Fruit fly (Drosophila melanogaster): ENCODE results near the gene CG46434.

CG46434 gene

DNA sequence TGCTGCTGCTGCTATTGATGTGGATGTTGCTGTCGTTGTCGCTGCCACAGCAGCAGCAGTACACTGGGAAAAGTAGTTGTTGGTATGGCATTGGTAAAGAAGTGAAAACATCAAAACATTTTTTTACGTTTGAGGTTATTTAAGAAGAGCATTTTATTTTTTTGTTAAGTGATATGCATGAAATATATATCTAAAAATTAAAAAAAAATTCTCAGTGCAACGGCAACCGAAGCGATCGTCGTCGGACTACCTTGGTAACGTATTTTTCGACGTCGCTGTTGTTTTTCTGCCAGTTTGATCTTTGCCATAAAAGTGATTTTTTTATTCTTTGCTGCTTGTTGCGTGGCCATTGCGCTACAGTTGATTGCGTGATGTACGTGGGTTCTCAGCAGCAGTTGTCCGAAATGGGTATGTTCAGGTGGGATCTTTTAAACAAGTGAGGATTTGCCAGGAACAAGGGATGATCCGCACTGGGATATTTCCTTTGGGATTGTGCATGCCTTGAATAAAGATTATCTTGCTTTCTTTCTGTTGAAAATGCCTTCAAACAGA, 16.8 kb upstream of the CG46434 start:
- peak; percentile 99 for TF ChIP-seq Ets98B (GFP tag; IDR thresholded peaks at IDR 0.05)
- peak; percentile 99 for TF ChIP-seq CG17806 (tag; optimal IDR thresholded peaks at IDR 0.05)
- peak; percentile 98 for TF ChIP-seq CG34367 (tag; optimal IDR thresholded peaks at IDR 0.05)
- peak; percentile 97 for TF ChIP-seq gl (tag; optimal IDR thresholded peaks at IDR 0.05)
- peak; percentile 98 for TF ChIP-seq CG8301 (tag; optimal IDR thresholded peaks at IDR 0.05)
- TF ChIP-seq CG14655 (GFP tag; optimal IDR thresholded peaks at IDR 0.05), result peak; percentile 98
- peak; percentile 99 for TF ChIP-seq CG8159 (tag; optimal IDR thresholded peaks at IDR 0.05)
- TF ChIP-seq CG15710 (tag; optimal IDR thresholded peaks at IDR 0.05), result peak; percentile 99
- peak; percentile 99 for TF ChIP-seq CG32121 (GFP tag; IDR thresholded peaks at IDR 0.05)
- peak; percentile 98 for TF ChIP-seq CG13204 (GFP tag; optimal IDR thresholded peaks at IDR 0.05)
- TF ChIP-seq Snoo (tag; optimal IDR thresholded peaks at IDR 0.05), result peak; percentile 99
- TF ChIP-seq fd96Ca (GFP tag; IDR thresholded peaks at IDR 0.05), result peak; percentile 98
- peak; percentile 99 for TF ChIP-seq Pif1A (GFP tag; optimal IDR thresholded peaks at IDR 0.05)
- peak; percentile 99 for TF ChIP-seq CG4496 (GFP tag; IDR thresholded peaks at IDR 0.05)
- TF ChIP-seq CG12605 (GFP tag; IDR thresholded peaks at IDR 0.05), result peak; percentile 98
- peak; percentile 96 for TF ChIP-seq D1 (tag; optimal IDR thresholded peaks at IDR 0.05)
- peak; percentile 95 for TF ChIP-seq rn (GFP tag; IDR thresholded peaks at IDR 0.05)
- TF ChIP-seq EcR (GFP tag; optimal IDR thresholded peaks at IDR 0.05), result peak; percentile 74
- peak; percentile 97 for TF ChIP-seq Pif1B (GFP tag; optimal IDR thresholded peaks at IDR 0.05)
- TF ChIP-seq CG9948 (tag; optimal IDR thresholded peaks at IDR 0.05), result peak; percentile 99
- peak; percentile 93 for TF ChIP-seq CG10348 (GFP tag; IDR thresholded peaks at IDR 0.05)

DNA sequence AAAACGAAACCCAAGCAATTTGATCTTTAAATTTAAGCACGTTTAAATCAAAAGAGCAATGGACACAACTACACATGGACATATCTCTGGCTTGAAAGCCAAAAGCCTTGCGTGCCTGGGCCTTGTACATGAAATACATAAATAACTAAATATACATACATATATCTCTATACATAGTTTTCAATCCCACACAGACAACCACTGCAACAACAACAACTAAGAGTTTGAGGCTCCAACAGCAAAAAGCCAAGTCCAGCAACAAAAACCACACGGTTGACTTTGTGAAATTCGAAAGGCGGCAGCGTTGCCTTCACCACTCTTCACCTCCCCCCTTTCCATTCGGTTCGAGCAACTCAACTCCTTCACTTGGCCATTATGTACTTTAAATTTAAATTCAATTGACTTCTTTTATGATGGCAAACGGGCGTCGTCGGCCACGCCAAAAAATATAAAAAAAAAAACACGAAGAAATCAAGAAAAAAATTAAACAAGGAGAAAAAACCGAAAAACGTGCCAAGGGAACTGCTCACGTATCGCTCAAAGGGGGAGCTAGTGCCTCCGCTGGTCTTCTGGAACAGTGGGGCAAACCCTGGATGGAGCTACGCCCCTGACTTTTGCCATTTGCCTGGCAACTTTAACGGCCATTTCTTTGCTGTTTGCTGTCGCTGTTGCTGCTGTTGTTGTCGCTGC, 16.1 kb upstream of the CG46434 start:
- TF ChIP-seq CG13204 (GFP tag; optimal IDR thresholded peaks at IDR 0.05) (no peak), EcR (GFP tag; optimal IDR thresholded peaks at IDR 0.05) (peak; percentile 67)

DNA sequence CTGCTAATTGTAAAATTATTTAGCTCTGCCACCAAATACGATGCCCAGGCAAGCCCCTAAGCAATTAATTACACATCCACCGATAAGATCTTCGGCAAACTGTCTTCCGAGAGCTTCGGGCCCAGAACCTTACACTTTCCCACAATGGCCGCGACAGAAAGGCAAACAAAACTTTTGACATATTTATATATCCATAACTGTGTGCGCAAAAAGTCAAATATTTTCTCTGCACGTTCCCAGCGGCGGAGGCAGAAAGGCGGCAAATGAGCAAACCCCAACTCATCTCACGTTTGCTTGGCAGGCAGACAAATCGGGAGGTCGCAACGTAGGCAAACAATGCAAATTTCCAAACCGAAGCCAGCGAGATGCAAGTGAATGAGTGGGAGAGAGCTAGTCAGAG, 15.2 kb upstream of the CG46434 start:
- TF ChIP-seq Snoo (tag; optimal IDR thresholded peaks at IDR 0.05), result no peak
- no peak for TF ChIP-seq Pif1A (GFP tag; optimal IDR thresholded peaks at IDR 0.05)
- TF ChIP-seq Ets98B (GFP tag; IDR thresholded peaks at IDR 0.05), result no peak
- TF ChIP-seq CG8301 (tag; optimal IDR thresholded peaks at IDR 0.05), result no peak
- no peak for TF ChIP-seq CG10348 (GFP tag; IDR thresholded peaks at IDR 0.05)
- no peak for TF ChIP-seq CG9948 (tag; optimal IDR thresholded peaks at IDR 0.05)
- no peak for TF ChIP-seq CG12605 (GFP tag; IDR thresholded peaks at IDR 0.05)
- no peak for TF ChIP-seq CG4496 (GFP tag; IDR thresholded peaks at IDR 0.05)
- no peak for TF ChIP-seq gl (tag; optimal IDR thresholded peaks at IDR 0.05)
- TF ChIP-seq EcR (GFP tag; optimal IDR thresholded peaks at IDR 0.05), result no peak
- no peak for TF ChIP-seq CG34367 (tag; optimal IDR thresholded peaks at IDR 0.05)
- TF ChIP-seq CG14655 (GFP tag; optimal IDR thresholded peaks at IDR 0.05), result no peak

DNA sequence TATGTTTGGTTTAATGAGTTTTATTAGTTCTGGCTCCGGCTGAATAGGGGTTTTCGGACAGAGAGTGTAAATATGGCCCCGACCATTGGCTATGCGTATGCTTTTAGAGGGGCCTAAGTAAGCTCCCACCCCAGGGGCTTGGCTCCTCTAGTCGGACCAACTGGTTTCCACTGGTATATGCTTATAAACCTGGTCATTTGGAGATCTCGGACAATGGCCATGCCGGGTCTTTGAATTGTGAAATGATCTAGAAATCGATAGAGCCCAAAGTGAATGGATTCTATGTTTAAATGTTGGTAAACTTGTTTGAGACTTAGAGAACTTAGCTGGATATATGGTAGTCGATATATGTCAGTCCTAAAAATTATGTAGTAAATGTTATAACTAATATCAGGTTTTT, 14.7 kb upstream of the CG46434 start:
- no peak for TF ChIP-seq Pif1A (GFP tag; optimal IDR thresholded peaks at IDR 0.05)
- no peak for TF ChIP-seq CG14655 (GFP tag; optimal IDR thresholded peaks at IDR 0.05)
- TF ChIP-seq Ets98B (GFP tag; IDR thresholded peaks at IDR 0.05), result no peak
- TF ChIP-seq CG9948 (tag; optimal IDR thresholded peaks at IDR 0.05), result no peak
- no peak for TF ChIP-seq Pif1B (GFP tag; optimal IDR thresholded peaks at IDR 0.05)
- TF ChIP-seq EcR (GFP tag; optimal IDR thresholded peaks at IDR 0.05), result no peak
- no peak for TF ChIP-seq D1 (tag; optimal IDR thresholded peaks at IDR 0.05)
- TF ChIP-seq CG13204 (GFP tag; optimal IDR thresholded peaks at IDR 0.05), result no peak
- TF ChIP-seq CG32121 (GFP tag; IDR thresholded peaks at IDR 0.05), result no peak
- no peak for TF ChIP-seq fd96Ca (GFP tag; IDR thresholded peaks at IDR 0.05)
- TF ChIP-seq CG17806 (tag; optimal IDR thresholded peaks at IDR 0.05), result no peak
- TF ChIP-seq CG12605 (GFP tag; IDR thresholded peaks at IDR 0.05), result no peak
- no peak for TF ChIP-seq CG8301 (tag; optimal IDR thresholded peaks at IDR 0.05)
- TF ChIP-seq CG4496 (GFP tag; IDR thresholded peaks at IDR 0.05), result no peak

DNA sequence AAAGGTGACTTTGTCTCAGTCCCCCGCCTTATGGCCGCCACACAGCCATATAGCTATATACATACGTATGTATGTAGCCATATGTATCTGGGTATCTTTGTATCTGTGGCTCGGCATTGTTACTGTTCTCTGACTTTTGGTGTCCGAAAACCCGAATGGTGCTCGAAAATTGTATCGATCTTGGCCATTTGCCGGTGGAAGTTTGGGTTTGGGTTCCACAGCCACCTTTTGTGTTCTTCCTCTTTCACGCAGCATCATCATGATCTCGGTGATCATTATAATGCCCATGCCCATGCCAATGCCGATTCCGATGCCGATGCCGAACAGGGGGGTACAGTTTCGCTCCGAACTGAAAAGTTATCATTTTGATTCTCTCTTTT, 14.0 kb upstream of the CG46434 start:
- TF ChIP-seq D1 (tag; optimal IDR thresholded peaks at IDR 0.05) (no peak), EcR (GFP tag; optimal IDR thresholded peaks at IDR 0.05) (peak; percentile 59), CG4496 (GFP tag; IDR thresholded peaks at IDR 0.05) (peak; percentile 9; the same call in 1 of the 3 replicates), Pif1B (GFP tag; optimal IDR thresholded peaks at IDR 0.05) (no peak), Snoo (tag; optimal IDR thresholded peaks at IDR 0.05) (no peak)

DNA sequence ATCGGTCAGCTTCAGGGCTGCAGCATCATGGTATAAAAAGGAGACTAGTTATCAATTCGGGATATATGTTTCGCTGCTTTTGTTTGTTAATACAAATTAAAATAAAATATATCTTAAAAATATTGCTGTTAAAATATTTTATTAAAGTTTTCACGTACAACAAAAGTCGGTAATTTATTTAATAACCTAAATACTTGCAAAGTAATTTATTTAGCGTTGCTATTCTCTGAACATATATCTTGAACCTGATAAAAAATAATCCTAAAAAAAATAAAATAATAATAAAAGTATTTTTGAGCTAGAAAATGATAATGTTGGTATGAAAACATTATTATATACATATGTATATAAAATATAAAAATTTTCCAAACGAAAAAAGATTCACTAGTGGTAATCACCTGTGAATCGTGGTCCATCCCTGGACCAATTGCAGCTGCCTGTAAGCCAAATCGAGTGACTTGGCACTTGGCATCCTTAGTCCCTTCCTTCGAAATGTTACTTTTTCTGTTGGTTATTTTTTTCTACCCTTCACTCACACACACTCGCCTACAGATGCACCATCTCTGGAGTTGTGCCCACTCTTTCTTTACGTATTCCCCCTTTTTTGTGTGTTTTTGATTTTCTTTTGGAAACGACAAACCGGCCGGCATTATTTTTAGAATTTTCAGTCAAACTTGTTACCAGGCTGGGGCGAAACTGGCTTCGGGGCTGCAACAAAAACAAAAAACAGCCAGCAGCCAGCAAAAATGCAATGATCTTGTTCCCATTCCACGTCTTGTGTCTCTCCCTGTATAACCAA, 13.4 kb upstream of the CG46434 start:
- TF ChIP-seq CG34367 (tag; optimal IDR thresholded peaks at IDR 0.05) (peak; percentile 40), CG14655 (GFP tag; optimal IDR thresholded peaks at IDR 0.05) (peak; percentile 78), CG13204 (GFP tag; optimal IDR thresholded peaks at IDR 0.05) (no peak), CG15710 (tag; optimal IDR thresholded peaks at IDR 0.05) (peak; percentile 83), CG12605 (GFP tag; IDR thresholded peaks at IDR 0.05) (no peak), EcR (GFP tag; optimal IDR thresholded peaks at IDR 0.05) (peak; percentile 74), CG4496 (GFP tag; IDR thresholded peaks at IDR 0.05) (no peak), CG8159 (tag; optimal IDR thresholded peaks at IDR 0.05) (peak; percentile 91), Pif1A (GFP tag; optimal IDR thresholded peaks at IDR 0.05) (no peak), Pif1B (GFP tag; optimal IDR thresholded peaks at IDR 0.05) (no peak), CG10348 (GFP tag; IDR thresholded peaks at IDR 0.05) (no peak), CG17806 (tag; optimal IDR thresholded peaks at IDR 0.05) (peak; percentile 67), Snoo (tag; optimal IDR thresholded peaks at IDR 0.05) (peak; percentile 59), CG8301 (tag; optimal IDR thresholded peaks at IDR 0.05) (peak; percentile 14), CG32121 (GFP tag; IDR thresholded peaks at IDR 0.05) (no peak), fd96Ca (GFP tag; IDR thresholded peaks at IDR 0.05) (no peak), rn (GFP tag; IDR thresholded peaks at IDR 0.05) (no peak), D1 (tag; optimal IDR thresholded peaks at IDR 0.05) (peak; percentile 79), Ets98B (GFP tag; IDR thresholded peaks at IDR 0.05) (no peak), gl (tag; optimal IDR thresholded peaks at IDR 0.05) (peak; percentile 81), CG9948 (tag; optimal IDR thresholded peaks at IDR 0.05) (peak; percentile 84)

Data from whole organism, pupa.